Worm (Caenorhabditis elegans) whole organism, L1 larva: ENCODE measurements around the gene rpy-1.

ENCODE experiments used
- C04F5.9 ChIP-seq: sonication (generic microtip); optimal IDR thresholded peaks from 2 replicates; lab custom pipeline; 2016; ENCODE audit warnings: missing genetic modification characterization, missing compliant biosample characterization
- C16A3.4 ChIP-seq: fragments of 150-350 bp; optimal IDR thresholded peaks from 2 replicates; lab custom pipeline; 2014; ENCODE audit warnings: missing biosample characterization, missing genetic modification characterization
- F16B12.6 ChIP-seq: fragments of 150-350 bp; optimal IDR thresholded peaks from 2 replicates; lab custom pipeline; 2014; ENCODE audit warnings: missing biosample characterization, missing genetic modification characterization
- Y116A8C.19 ChIP-seq: sonication (generic microtip); optimal IDR thresholded peaks from 2 replicates; lab custom pipeline; 2016; ENCODE audit warnings: missing compliant biosample characterization, missing genetic modification characterization, borderline replicate concordance
- aha-1 ChIP-seq: fragments of 150-350 bp; optimal IDR thresholded peaks from 2 replicates; lab custom pipeline; 2014; ENCODE audit warnings: missing biosample characterization, missing genetic modification characterization
- alr-1 ChIP-seq: fragments of 200-800 bp; sonication (Bioruptor generic); optimal IDR thresholded peaks from 2 replicates; lab custom pipeline; 2018; ENCODE audit warnings: borderline replicate concordance, mild to moderate bottlenecking, missing genetic modification characterization, missing compliant biosample characterization
- aly-2 ChIP-seq: fragments of 150-350 bp; optimal IDR thresholded peaks from 2 replicates; lab custom pipeline; 2014; ENCODE audit warnings: missing biosample characterization, missing genetic modification characterization
- ceh-82 ChIP-seq, 3 experiments: fragments of 150-350 bp in 1 of 3; sonication (generic microtip) in 2 of 3; optimal IDR thresholded peaks; 2 replicates each; lab custom pipeline; 2014 to 2017; ENCODE audit warnings: missing biosample characterization in 3 of 3, missing genetic modification characterization in 3 of 3
- ceh-88 ChIP-seq: fragments of 200-800 bp; sonication (Bioruptor generic); IDR thresholded peaks from 2 replicates; pipeline ENCODE4 v1.3.6; 2022; ENCODE audit warnings: missing genetic modification characterization, missing compliant biosample characterization
- ces-1 ChIP-seq: fragments of 150-350 bp; optimal IDR thresholded peaks from 2 replicates; lab custom pipeline; 2014; ENCODE audit warnings: missing biosample characterization, missing genetic modification reagents, missing genetic modification characterization
- dsc-1 ChIP-seq: sonication (generic microtip); optimal IDR thresholded peaks from 2 replicates; lab custom pipeline; 2016; ENCODE audit warnings: mild to moderate bottlenecking, missing genetic modification characterization, missing compliant biosample characterization
- efl-1 ChIP-seq, 4 experiments: fragments of 150-350 bp; optimal IDR thresholded peaks in 3 of 4; peaks in 1 of 4; 1 replicate in 1 of 4; 2 replicates in 3 of 4; lab custom pipeline; 2014; ENCODE audit warnings: missing biosample characterization in 2 of 4, missing genetic modification characterization in 2 of 4, missing genetic modification reagents in 2 of 4
- efl-3 ChIP-seq: fragments of 200-800 bp; sonication (Bioruptor generic); optimal IDR thresholded peaks from 2 replicates; lab custom pipeline; 2018; ENCODE audit warnings: mild to moderate bottlenecking, missing genetic modification characterization, missing compliant biosample characterization
- elt-3 ChIP-seq, 6 experiments: fragments of 150-350 bp in 1 of 6; sonication (generic microtip); optimal IDR thresholded peaks; 2 replicates each; lab custom pipeline; 2017 to 2018; ENCODE audit warnings: missing biosample characterization in 6 of 6, missing genetic modification characterization in 6 of 6, inconsistent platforms in 1 of 6
- ets-5 ChIP-seq: fragments of 200-800 bp; sonication (Bioruptor generic); IDR thresholded peaks from 2 replicates; pipeline ENCODE4 v1.3.6; 2022; ENCODE audit warnings: missing genetic modification characterization, missing compliant biosample characterization
- fkh-4 ChIP-seq: sonication (generic microtip); optimal IDR thresholded peaks from 2 replicates; lab custom pipeline; 2016; ENCODE audit warnings: missing compliant biosample characterization, missing genetic modification characterization, borderline replicate concordance
- fkh-8 ChIP-seq: sonication (generic microtip); optimal IDR thresholded peaks from 2 replicates; lab custom pipeline; 2016; ENCODE audit warnings: mild to moderate bottlenecking, missing genetic modification characterization, missing compliant biosample characterization
- grh-1 ChIP-seq: fragments of 200-800 bp; sonication (Bioruptor generic); IDR thresholded peaks from 2 replicates; pipeline ENCODE4 v1.3.6; 2022; ENCODE audit warnings: missing genetic modification reagents, missing genetic modification characterization, missing compliant biosample characterization
- isw-1 ChIP-seq: fragments of 200-800 bp; sonication (Bioruptor generic); IDR thresholded peaks from 2 replicates; pipeline ENCODE4 v1.3.6; 2022; ENCODE audit warnings: missing genetic modification characterization, missing compliant biosample characterization
- jun-1 ChIP-seq: fragments of 150-350 bp; optimal IDR thresholded peaks from 2 replicates; lab custom pipeline; 2014; ENCODE audit warnings: missing biosample characterization, missing genetic modification reagents, missing genetic modification characterization
- lin-14 ChIP-seq: fragments of 200-800 bp; sonication (Bioruptor generic); optimal IDR thresholded peaks from 2 replicates; lab custom pipeline; 2018; ENCODE audit warnings: mild to moderate bottlenecking, missing genetic modification characterization, moderate library complexity, missing compliant biosample characterization
- lin-15B ChIP-seq: fragments of 150-350 bp; sonication (generic microtip); optimal IDR thresholded peaks from 3 replicates; lab custom pipeline; 2014; ENCODE audit warnings: missing biosample characterization, missing genetic modification characterization
- lin-35 ChIP-seq, 2 experiments: fragments of 150-350 bp; optimal IDR thresholded peaks; 2 replicates each; lab custom pipeline; 2014; ENCODE audit warnings: missing biosample characterization in 2 of 2, missing genetic modification characterization in 2 of 2, missing genetic modification reagents in 2 of 2
- lir-3 ChIP-seq: sonication (generic microtip); optimal IDR thresholded peaks from 2 replicates; lab custom pipeline; 2016; ENCODE audit warnings: mild to moderate bottlenecking, missing genetic modification characterization, moderate library complexity, missing compliant biosample characterization; ENCODE audit not compliant: poor library complexity
- lsy-2 ChIP-seq, 2 experiments: fragments of 150-350 bp; optimal IDR thresholded peaks; 2 replicates each; lab custom pipeline; 2014; ENCODE audit warnings: missing biosample characterization in 2 of 2, missing genetic modification characterization in 2 of 2
- mdl-1 ChIP-seq, 2 experiments: fragments of 150-350 bp; optimal IDR thresholded peaks; 2 replicates each; lab custom pipeline; 2014 to 2017; ENCODE audit warnings: missing biosample characterization in 2 of 2, missing genetic modification characterization in 2 of 2, inconsistent platforms in 1 of 2
- mep-1 ChIP-seq: fragments of 150-350 bp; optimal IDR thresholded peaks from 2 replicates; lab custom pipeline; 2014; ENCODE audit warnings: missing biosample characterization, missing genetic modification characterization
- nhr-11 ChIP-seq: fragments of 150-350 bp; optimal IDR thresholded peaks from 2 replicates; lab custom pipeline; 2014; ENCODE audit warnings: missing biosample characterization, missing genetic modification characterization
- nhr-12 ChIP-seq: sonication (generic microtip); optimal IDR thresholded peaks from 2 replicates; lab custom pipeline; 2017; ENCODE audit warnings: missing biosample characterization, missing genetic modification characterization
- nhr-19 ChIP-seq: fragments of 200-800 bp; sonication (Bioruptor generic); conservative IDR thresholded peaks from 2 replicates; pipeline ENCODE4 v1.3.6; 2022; ENCODE audit warnings: missing genetic modification characterization, missing compliant biosample characterization
- nhr-237 ChIP-seq: fragments of 150-350 bp; optimal IDR thresholded peaks from 2 replicates; lab custom pipeline; 2014; ENCODE audit warnings: missing biosample characterization, missing genetic modification characterization
- nhr-71 ChIP-seq: sonication (generic microtip); optimal IDR thresholded peaks from 2 replicates; lab custom pipeline; 2016; ENCODE audit warnings: mild to moderate bottlenecking, missing genetic modification characterization, moderate library complexity, missing compliant biosample characterization
- nhr-76 ChIP-seq: sonication (generic microtip); optimal IDR thresholded peaks from 2 replicates; lab custom pipeline; 2017; ENCODE audit warnings: missing biosample characterization, missing genetic modification characterization
- nhr-77 ChIP-seq: fragments of 150-350 bp; optimal IDR thresholded peaks from 2 replicates; lab custom pipeline; 2014; ENCODE audit warnings: missing biosample characterization, missing genetic modification characterization
- nhr-84 ChIP-seq: sonication (generic microtip); optimal IDR thresholded peaks from 2 replicates; lab custom pipeline; 2017; ENCODE audit warnings: missing biosample characterization, missing genetic modification characterization
- nhr-85 ChIP-seq: sonication (generic microtip); peaks from one replicate; lab custom pipeline; 2016; ENCODE audit warnings: missing genetic modification characterization, inconsistent platforms, missing compliant biosample characterization
- nhr-90 ChIP-seq: sonication (generic microtip); optimal IDR thresholded peaks from 2 replicates; lab custom pipeline; 2016; ENCODE audit warnings: mild to moderate bottlenecking, missing genetic modification characterization, missing compliant biosample characterization; ENCODE audit not compliant: poor library complexity
- pax-3 ChIP-seq: fragments of 200-800 bp; sonication (Bioruptor generic); optimal IDR thresholded peaks from 2 replicates; lab custom pipeline; 2018; ENCODE audit warnings: mild to moderate bottlenecking, missing genetic modification characterization, moderate library complexity, missing compliant biosample characterization
- pqm-1 ChIP-seq: sonication (generic microtip); optimal IDR thresholded peaks from 3 replicates; lab custom pipeline; 2017; ENCODE audit warnings: missing biosample characterization, missing genetic modification characterization
- rnt-1 ChIP-seq: sonication (generic microtip); optimal IDR thresholded peaks from 2 replicates; lab custom pipeline; 2016; ENCODE audit warnings: mild to moderate bottlenecking, missing genetic modification characterization, moderate library complexity, missing compliant biosample characterization
- skn-1 ChIP-seq: fragments of 150-350 bp; optimal IDR thresholded peaks from 2 replicates; lab custom pipeline; 2014; ENCODE audit warnings: missing biosample characterization, missing genetic modification characterization
- sox-4 ChIP-seq: sonication (generic microtip); optimal IDR thresholded peaks from 2 replicates; lab custom pipeline; 2016; ENCODE audit warnings: missing genetic modification characterization, missing compliant biosample characterization
- sptf-1 ChIP-seq: fragments of 150-350 bp; optimal IDR thresholded peaks from 2 replicates; lab custom pipeline; 2014; ENCODE audit warnings: missing biosample characterization, missing genetic modification characterization
- swsn-7 ChIP-seq: sonication (generic microtip); optimal IDR thresholded peaks from 2 replicates; lab custom pipeline; 2016; ENCODE audit warnings: missing genetic modification characterization, missing compliant biosample characterization
- unc-130 ChIP-seq: fragments of 150-350 bp; optimal IDR thresholded peaks from 2 replicates; lab custom pipeline; 2017; ENCODE audit warnings: missing biosample characterization, missing genetic modification characterization, inconsistent platforms
- vab-15 ChIP-seq: sonication (generic microtip); optimal IDR thresholded peaks from 2 replicates; lab custom pipeline; 2017; ENCODE audit warnings: missing genotype, mild to moderate bottlenecking, missing genetic modification characterization, missing compliant biosample characterization
- xbp-1 ChIP-seq: sonication (generic microtip); optimal IDR thresholded peaks from 2 replicates; lab custom pipeline; 2016; ENCODE audit warnings: missing genetic modification characterization, missing compliant biosample characterization
- zag-1 ChIP-seq: fragments of 150-350 bp; optimal IDR thresholded peaks from 2 replicates; lab custom pipeline; 2014; ENCODE audit warnings: missing biosample characterization, missing genetic modification characterization
- zip-4 ChIP-seq: fragments of 200-800 bp; sonication (Bioruptor generic); optimal IDR thresholded peaks from 2 replicates; lab custom pipeline; 2018; ENCODE audit warnings: mild to moderate bottlenecking, missing genetic modification characterization, moderate library complexity, missing compliant biosample characterization
- ztf-11 ChIP-seq, 2 experiments: sonication (generic microtip); optimal IDR thresholded peaks; 2 replicates each; lab custom pipeline; 2016 to 2017; ENCODE audit warnings: missing genetic modification characterization in 2 of 2, missing biosample characterization in 1 of 2, missing compliant biosample characterization in 1 of 2

rpy-1 gene

DNA sequence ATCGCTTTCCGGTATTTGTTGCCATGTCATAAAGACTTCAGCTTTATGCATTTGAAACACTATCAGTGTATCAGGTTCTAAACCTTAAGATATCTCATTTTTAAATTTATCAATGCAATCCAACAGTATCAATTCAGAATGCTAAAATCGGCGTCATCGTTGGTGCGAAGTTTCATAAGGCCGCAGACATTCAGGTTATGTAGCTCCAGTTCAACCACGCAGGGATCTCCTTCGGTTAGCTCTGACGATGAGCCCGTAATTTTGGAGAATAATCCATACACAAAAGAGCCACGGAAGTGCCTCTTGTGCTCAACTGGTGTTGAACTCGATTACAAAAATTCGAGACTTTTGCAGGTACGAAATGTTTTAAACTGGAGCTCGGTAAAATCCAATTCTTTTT lies 30.6 kb upstream of the rpy-1 start, which contains the start of gene mrps-18.C:
Gene mrps-18.C (plus strand): TSS at position 138 of the 400 bp plus-strand sequence.
- TF ChIP-seq fkh-4 (tag; lab: Kevin White, UChicago) (no peak), efl-3 (GFP tag; lab: Kevin White, UChicago) (no peak), nhr-237 (tag; lab: Kevin White, UChicago) (no peak), zip-4 (GFP tag; lab: Kevin White, UChicago) (no peak), unc-130 (tag; lab: Kevin White, UChicago) (no peak), sox-4 (tag; lab: Kevin White, UChicago) (no peak), aha-1 (tag; lab: Kevin White, UChicago) (no peak), alr-1 (no peak)

DNA sequence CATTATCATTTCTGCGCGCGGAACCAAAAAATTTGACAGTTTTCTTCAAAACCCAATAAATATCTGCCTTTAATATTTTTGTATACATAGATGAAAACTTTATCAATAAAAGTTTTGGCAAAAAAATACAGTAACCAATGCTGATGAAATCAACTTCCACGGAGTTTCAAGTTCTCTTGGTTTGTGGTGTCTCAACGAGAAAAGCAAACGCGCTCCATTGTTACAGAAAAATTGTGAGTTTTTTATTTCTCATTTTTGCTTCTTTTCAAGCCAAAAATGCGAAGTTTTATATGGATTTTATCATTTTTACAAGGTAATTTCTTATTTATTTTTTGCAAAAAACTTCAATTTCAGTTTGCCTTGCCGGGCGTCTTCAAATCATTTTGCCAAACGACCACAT lies 29.2 kb upstream of the rpy-1 start, which contains the start of gene T14B4.3:
Gene T14B4.3 (plus strand): TSS at position 264 of the 400 bp plus-strand sequence.
- TF ChIP-seq ces-1 (GFP tag; lab: Kevin White, UChicago): no peak
- TF ChIP-seq vab-15 (tag; lab: Kevin White, UChicago): peak; percentile 20
- TF ChIP-seq aly-2 (tag; lab: Kevin White, UChicago): no peak
- no peak for TF ChIP-seq ets-5 (GFP tag; lab: Robert Waterston, UW)
- TF ChIP-seq lir-3 (tag; lab: Kevin White, UChicago): peak; percentile 77
- TF ChIP-seq lin-35 (GFP tag; optimal IDR thresholded peaks at IDR 0.05; lab: Kevin White, UChicago): peak; percentile 57 to 85
- no peak for TF ChIP-seq nhr-84 (tag; lab: Kevin White, UChicago)
- TF ChIP-seq lin-15B (tag; lab: Kevin White, UChicago): peak; percentile 78
- TF ChIP-seq sptf-1: no peak
- no peak for TF ChIP-seq Y116A8C.19
- no peak for TF ChIP-seq pqm-1 (tag; lab: Kevin White, UChicago)
- TF ChIP-seq grh-1 (GFP tag; lab: Robert Waterston, UW): no peak
- no peak for TF ChIP-seq nhr-12 (tag; lab: Kevin White, UChicago)
- TF ChIP-seq lsy-2 (tag; optimal IDR thresholded peaks at IDR 0.05; lab: Kevin White, UChicago): peak; percentile 68 to 88
- TF ChIP-seq elt-3 (tag; optimal IDR thresholded peaks at IDR 0.05; lab: Kevin White, UChicago): peak in 1 of 6 experiments; percentile 47
- TF ChIP-seq nhr-71 (tag; lab: Kevin White, UChicago): peak; percentile 73
- peak; percentile 31; the same call in 1 of the 2 replicates for TF ChIP-seq nhr-19
- peak; percentile 26 for TF ChIP-seq jun-1 (tag; lab: Kevin White, UChicago)
- TF ChIP-seq sox-4 (tag; lab: Kevin White, UChicago): peak; percentile 20
- peak; percentile 88 for TF ChIP-seq rnt-1 (tag; lab: Kevin White, UChicago)
- TF ChIP-seq skn-1 (tag; lab: Kevin White, UChicago): peak; percentile 43
- no peak for TF ChIP-seq nhr-11 (tag; lab: Kevin White, UChicago)
- TF ChIP-seq nhr-237 (tag; lab: Kevin White, UChicago): peak; percentile 6
- TF ChIP-seq mdl-1 (tag; optimal IDR thresholded peaks at IDR 0.05; lab: Kevin White, UChicago): peak in 1 of 2 experiments; percentile 35
- TF ChIP-seq swsn-7 (tag; lab: Kevin White, UChicago): peak; percentile 45
- TF ChIP-seq lin-14 (GFP tag; lab: Kevin White, UChicago): peak; percentile 75
- TF ChIP-seq zag-1: no peak
- peak; percentile 15 for TF ChIP-seq dsc-1 (tag; lab: Kevin White, UChicago)
- no peak for TF ChIP-seq nhr-76 (tag; lab: Kevin White, UChicago)
- peak; percentile 83 for TF ChIP-seq C16A3.4 (tag; lab: Kevin White, UChicago)
- TF ChIP-seq C04F5.9 (tag; lab: Kevin White, UChicago): peak; percentile 4
- TF ChIP-seq nhr-85: peak; percentile 43
- peak; percentile 50 for TF ChIP-seq xbp-1 (tag; lab: Kevin White, UChicago)
- TF ChIP-seq ceh-82 (tag; optimal IDR thresholded peaks at IDR 0.05; lab: Kevin White, UChicago): peak in 2 of 3 experiments; percentile 41 to 64
- TF ChIP-seq ztf-11 (tag; optimal IDR thresholded peaks at IDR 0.05; lab: Kevin White, UChicago): peak in 1 of 2 experiments; percentile 67
- TF ChIP-seq F16B12.6: peak; percentile 46
- peak; percentile 75 to 82 for TF ChIP-seq efl-1 (optimal IDR thresholded peaks at IDR 0.05; lab: Kevin White, UChicago)
- peak; percentile 57 to 96 for TF ChIP-seq efl-1 (GFP tag; optimal IDR thresholded peaks at IDR 0.05 in 1 of 2; lab: Kevin White, UChicago)
- TF ChIP-seq pax-3 (tag; lab: Kevin White, UChicago): peak; percentile 52
- 0 out of 2 replicates have a peak, but pooled peaks have one; percentile 45 for TF ChIP-seq ceh-88 (GFP tag; lab: Robert Waterston, UW)
- TF ChIP-seq mep-1 (tag; lab: Kevin White, UChicago): peak; percentile 57
- TF ChIP-seq isw-1 (GFP tag; lab: Robert Waterston, UW): peak; percentile 32
- TF ChIP-seq fkh-8 (tag; lab: Kevin White, UChicago): peak; percentile 56
- peak; percentile 28 for TF ChIP-seq nhr-77 (tag; lab: Kevin White, UChicago)
- peak; percentile 59 for TF ChIP-seq nhr-90
